Fruit fly (Drosophila melanogaster): Measurements from ENCODE around the gene CG9192.

Gene CG9192

dm6 chr3L:1193123-1193844 lies 44.8 kb downstream of the CG9192 start, which contains the start of gene Trhn:
Gene Trhn, minus strand, starts transcription at chr3L:1193173.
- TF ChIP-seq fd59A (GFP tag; optimal IDR thresholded peaks at IDR 0.05) (no peak), Hr38 (GFP tag; optimal IDR thresholded peaks at IDR 0.05) (no peak), vri (GFP tag; optimal IDR thresholded peaks at IDR 0.05) (no peak), Eip78C (GFP tag) (no peak), dsx (GFP tag; optimal IDR thresholded peaks at IDR 0.05; ENCODE audit: poor library complexity, severe bottlenecking) (no peak), Eip75B (GFP tag; optimal IDR thresholded peaks at IDR 0.05) (no peak), CG4318 (GFP tag; optimal IDR thresholded peaks at IDR 0.05) (no peak), CG6276 (GFP tag; optimal IDR thresholded peaks at IDR 0.05) (no peak), CG3919 (GFP tag; optimal IDR thresholded peaks at IDR 0.05) (no peak), pdm3 (GFP tag; optimal IDR thresholded peaks at IDR 0.05) (no peak), CG15336 (GFP tag; IDR thresholded peaks at IDR 0.05) (no peak), CG6808 (GFP tag; optimal IDR thresholded peaks at IDR 0.05) (no peak), achi (GFP tag; optimal IDR thresholded peaks at IDR 0.05) (no peak)

- TF ChIP-seq OdsH (GFP tag; optimal IDR thresholded peaks at IDR 0.05) (no peak), CG3032 (tag; optimal IDR thresholded peaks at IDR 0.05) (no peak), dac (GFP tag; optimal IDR thresholded peaks at IDR 0.05) (no peak), CG6276 (GFP tag; optimal IDR thresholded peaks at IDR 0.05) (peak; percentile 59), CG11294 (GFP tag; IDR thresholded peaks at IDR 0.05) (no peak), CG16779 (tag; optimal IDR thresholded peaks at IDR 0.05) (peak; percentile 1), CG11762 (GFP tag; optimal IDR thresholded peaks at IDR 0.05; ENCODE audit: insufficient read depth) (no peak), Sox15 (GFP tag; optimal IDR thresholded peaks at IDR 0.05) (no peak), eg (GFP tag; IDR thresholded peaks at IDR 0.05) (no peak), CG8319 (GFP tag; optimal IDR thresholded peaks at IDR 0.05) (no peak), CG31627 (GFP tag; optimal IDR thresholded peaks at IDR 0.05) (no peak), Sox102F (GFP tag; optimal IDR thresholded peaks at IDR 0.05) (no peak), achi (GFP tag; optimal IDR thresholded peaks at IDR 0.05) (no peak), Hr4 (GFP tag; optimal IDR thresholded peaks at IDR 0.05) (no peak), CG6163 (GFP tag; IDR thresholded peaks at IDR 0.05) (no peak), acj6 (GFP tag; optimal IDR thresholded peaks at IDR 0.05) (no peak), Ets21C (GFP tag; optimal IDR thresholded peaks at IDR 0.05) (no peak), CG8119 (GFP tag; IDR thresholded peaks at IDR 0.05) (no peak), Ets96B (tag; optimal IDR thresholded peaks at IDR 0.05) (no peak), CG4318 (GFP tag; optimal IDR thresholded peaks at IDR 0.05) (no peak), fd59A (GFP tag; optimal IDR thresholded peaks at IDR 0.05) (no peak), CG34406 (GFP tag; optimal IDR thresholded peaks at IDR 0.05) (no peak), cyc (GFP tag; optimal IDR thresholded peaks at IDR 0.05) (no peak), CG1621 (tag; optimal IDR thresholded peaks at IDR 0.05) (no peak), ss (GFP tag; optimal IDR thresholded peaks at IDR 0.05) (peak; percentile 67 to 72), CG6854 (GFP tag; optimal IDR thresholded peaks at IDR 0.05) (peak; percentile 54), CG6792 (GFP tag; optimal IDR thresholded peaks at IDR 0.05) (no peak), svp (GFP tag) (peak; percentile 94), pdm3 (GFP tag; optimal IDR thresholded peaks at IDR 0.05) (no peak), vri (GFP tag; optimal IDR thresholded peaks at IDR 0.05) (peak; percentile 62), Eip93F (GFP tag; optimal IDR thresholded peaks at IDR 0.05) (no peak), Sox14 (GFP tag; optimal IDR thresholded peaks at IDR 0.05) (no peak), CG10631 (GFP tag; optimal IDR thresholded peaks at IDR 0.05) (no peak), CG7368 (GFP tag; optimal IDR thresholded peaks at IDR 0.05) (no peak), dsx (GFP tag; optimal IDR thresholded peaks at IDR 0.05; ENCODE audit: poor library complexity, severe bottlenecking) (no peak), net (GFP tag; optimal IDR thresholded peaks at IDR 0.05) (no peak), spab (GFP tag; optimal IDR thresholded peaks at IDR 0.05) (peak; percentile 15), Hr39 (GFP tag; optimal IDR thresholded peaks at IDR 0.05) (no peak), Blimp-1 (GFP tag; optimal IDR thresholded peaks at IDR 0.05) (no peak), CG9139 (GFP tag; optimal IDR thresholded peaks at IDR 0.05) (peak; percentile 54), lz (GFP tag; optimal IDR thresholded peaks at IDR 0.05) (no peak)
These were observed 49.0 kb downstream of the CG9192 start, which contains the start of gene CG13912 for dm6 chr3L:1188936-1189659. Gene CG13912, plus strand, starts transcription at chr3L:1189588.

All from whole organism, prepupa.